Worm (Caenorhabditis elegans): ENCODE measurements around the gene lect-2.
"Not testable (repeated sequence)": the region's sequence is repeated elsewhere in the genome, so short reads cannot be mapped to it uniquely, and the experiment has no call there.

The lect-2 gene

DNA sequence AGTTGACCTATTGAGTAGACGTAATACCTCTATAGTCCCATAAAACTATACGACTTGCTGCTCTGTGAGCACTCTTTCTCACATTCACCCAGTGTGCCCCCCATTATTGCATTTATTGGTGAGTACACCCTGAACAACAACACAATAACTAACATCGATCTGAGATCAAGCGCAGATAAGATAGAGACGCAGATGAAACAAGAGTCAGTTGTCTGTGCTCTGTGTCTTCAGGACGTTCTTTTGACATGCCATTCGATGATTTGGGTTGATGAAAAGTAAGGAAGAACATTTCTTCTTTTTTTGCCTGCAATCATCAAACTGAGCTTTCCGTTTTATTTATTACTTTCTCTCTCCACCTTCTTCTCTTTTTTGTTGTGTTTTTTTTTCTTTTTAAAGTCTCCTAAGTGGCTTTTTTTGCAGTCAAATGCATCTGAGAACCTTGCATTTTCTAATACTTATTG is at the start of gene lect-2:
lect-2 (plus strand) TSS at position 411 of the 461 bp plus-strand sequence.
- TF ChIP-seq him-1 (tag; optimal IDR thresholded peaks at IDR 0.05), result no peak
- no peak for TF ChIP-seq W03F9.2 (tag; optimal IDR thresholded peaks at IDR 0.05)
- TF ChIP-seq dao-5 (tag; optimal IDR thresholded peaks at IDR 0.05), result no peak

DNA sequence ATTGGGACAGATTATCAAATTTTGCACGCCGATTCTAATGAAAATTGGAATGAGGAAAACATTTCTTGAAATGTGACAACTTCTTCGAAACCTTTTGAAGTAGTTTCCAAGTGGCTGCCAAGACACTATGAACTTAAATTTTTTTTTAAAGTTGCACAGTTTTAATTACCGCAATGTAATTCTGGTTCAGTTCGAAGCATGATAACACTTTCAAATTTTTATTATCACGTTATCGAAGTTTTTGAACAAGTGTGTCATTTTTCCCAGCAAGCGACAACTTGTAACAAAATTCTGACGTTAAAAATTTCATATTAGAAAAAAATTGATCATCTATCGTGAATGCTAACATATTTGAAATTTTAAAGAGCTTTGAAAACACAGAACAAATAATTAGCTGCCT is 47.8 kb upstream of the lect-2 start:
- no peak for TF ChIP-seq dao-5 (tag; optimal IDR thresholded peaks at IDR 0.05)
- TF ChIP-seq him-1 (tag; optimal IDR thresholded peaks at IDR 0.05), result no peak
- no peak for TF ChIP-seq W03F9.2 (tag; optimal IDR thresholded peaks at IDR 0.05)

DNA sequence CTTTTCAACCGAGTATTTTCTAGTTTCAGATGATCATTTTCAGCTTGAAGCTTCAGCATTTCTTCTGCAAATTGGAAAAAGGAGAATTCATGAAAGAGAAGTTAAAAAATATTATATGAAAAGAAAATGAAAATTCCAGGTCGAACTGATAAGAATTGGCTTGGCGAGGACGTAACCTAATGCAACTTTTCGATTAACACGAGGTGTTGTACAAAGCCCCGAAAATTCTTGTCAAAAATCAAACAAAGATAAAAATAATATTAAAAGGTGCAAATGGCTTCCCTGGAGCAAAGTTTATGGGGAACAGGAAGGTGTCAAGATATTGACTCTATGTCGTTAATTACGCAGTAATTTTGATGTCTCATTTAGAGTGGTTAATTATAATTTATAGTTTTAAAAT is 46.2 kb upstream of the lect-2 start:
- TF ChIP-seq him-1 (tag; optimal IDR thresholded peaks at IDR 0.05) (no peak), W03F9.2 (tag; optimal IDR thresholded peaks at IDR 0.05) (no peak), dao-5 (tag; optimal IDR thresholded peaks at IDR 0.05) (no peak)

DNA sequence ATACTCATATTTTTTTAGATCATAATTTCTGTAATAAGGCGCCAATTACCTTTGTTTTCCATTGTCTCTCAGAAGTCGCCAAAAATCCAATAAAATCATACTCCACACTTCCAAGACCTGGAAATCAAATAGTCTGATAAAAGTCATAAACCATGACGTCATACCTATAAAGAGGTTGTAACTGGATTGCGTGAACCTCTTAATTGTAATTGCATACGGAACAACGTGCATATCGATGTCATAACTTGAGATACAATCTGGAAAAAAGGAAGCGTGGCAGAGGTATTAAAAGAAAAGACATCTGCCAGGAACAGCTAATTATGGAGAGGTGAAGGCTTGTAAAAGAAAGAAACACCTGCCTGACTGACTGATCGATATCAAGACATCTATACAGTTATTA is 45.4 kb upstream of the lect-2 start, which contains the start of gene F10C1.9:
F10C1.9 (minus strand) TSS at position 197 of the 400 bp plus-strand sequence.
- TF ChIP-seq him-1 (tag; optimal IDR thresholded peaks at IDR 0.05), result no peak
- TF ChIP-seq W03F9.2 (tag; optimal IDR thresholded peaks at IDR 0.05), result no peak
- no peak for TF ChIP-seq dao-5 (tag; optimal IDR thresholded peaks at IDR 0.05)

DNA sequence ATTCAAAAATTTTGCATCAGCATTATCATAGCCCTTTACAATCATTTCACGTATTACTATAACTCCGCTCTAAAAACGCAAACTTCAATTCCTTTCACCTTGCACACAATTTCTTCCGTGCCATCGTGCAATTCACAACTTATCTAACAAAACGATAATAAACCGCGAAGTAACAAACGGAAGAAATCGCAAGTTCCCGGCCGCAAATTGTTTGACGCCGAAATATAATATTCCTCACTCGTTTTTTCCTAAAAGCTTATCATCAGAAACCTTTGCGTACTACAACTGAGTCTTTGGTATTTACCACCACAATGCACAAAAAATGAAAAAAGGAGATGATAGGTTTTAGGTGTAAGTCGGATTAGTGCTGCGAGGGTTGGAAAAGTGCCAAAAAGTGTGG is 43.2 kb upstream of the lect-2 start:
- TF ChIP-seq W03F9.2 (tag; optimal IDR thresholded peaks at IDR 0.05) (no peak), dao-5 (tag; optimal IDR thresholded peaks at IDR 0.05) (no peak), him-1 (tag; optimal IDR thresholded peaks at IDR 0.05) (no peak)

DNA sequence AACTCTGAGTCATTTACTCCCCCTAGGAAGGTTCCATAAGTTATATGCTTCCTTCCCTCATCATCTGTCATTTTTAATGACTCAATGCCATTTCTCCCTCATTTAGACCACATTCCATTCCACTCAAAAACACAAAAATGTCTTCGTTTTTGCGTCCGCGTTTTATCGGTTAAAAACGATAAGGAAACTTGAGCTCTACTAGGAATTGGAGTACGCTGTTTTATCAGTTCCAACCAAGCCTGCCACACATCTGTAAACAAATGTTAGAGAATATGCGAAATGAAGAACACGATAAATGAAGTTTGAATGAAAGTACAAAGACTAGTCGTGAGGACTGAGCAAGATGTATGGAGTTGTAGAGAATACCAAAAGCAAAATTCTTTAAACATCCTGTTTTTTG is 42.1 kb upstream of the lect-2 start:
- TF ChIP-seq him-1 (tag; optimal IDR thresholded peaks at IDR 0.05), result no peak
- no peak for TF ChIP-seq W03F9.2 (tag; optimal IDR thresholded peaks at IDR 0.05)
- TF ChIP-seq dao-5 (tag; optimal IDR thresholded peaks at IDR 0.05), result no peak

DNA sequence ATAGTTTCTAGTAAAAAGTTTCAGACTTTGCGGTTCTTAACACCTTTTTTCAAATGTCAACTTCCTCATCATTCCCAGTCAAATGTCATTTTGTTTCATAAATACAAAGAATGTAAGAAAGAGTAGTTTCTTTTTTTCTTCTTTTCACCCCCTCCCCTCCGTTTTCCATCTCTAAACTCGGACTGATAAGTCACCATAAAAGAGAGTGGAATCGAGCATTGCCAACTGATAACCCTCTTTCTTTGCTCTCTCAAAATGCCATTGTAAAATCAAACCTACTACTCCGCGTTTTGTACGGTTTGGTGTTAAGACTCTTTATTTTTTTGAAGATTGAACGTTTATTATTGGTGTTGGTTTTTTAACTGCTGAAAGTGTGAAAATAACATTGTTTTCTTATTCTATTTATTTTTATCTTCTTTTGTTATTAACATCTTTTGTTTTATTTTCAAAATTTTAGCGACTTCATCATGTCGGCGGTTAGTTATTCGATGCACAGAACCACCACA is 40.7 kb upstream of the lect-2 start, which contains the start of gene ifb-2:
ifb-2 (plus strand) TSS at position 456 of the 506 bp plus-strand sequence.
- TF ChIP-seq W03F9.2 (tag; optimal IDR thresholded peaks at IDR 0.05) (no peak), him-1 (tag; optimal IDR thresholded peaks at IDR 0.05) (no peak), dao-5 (tag; optimal IDR thresholded peaks at IDR 0.05) (no peak)

DNA sequence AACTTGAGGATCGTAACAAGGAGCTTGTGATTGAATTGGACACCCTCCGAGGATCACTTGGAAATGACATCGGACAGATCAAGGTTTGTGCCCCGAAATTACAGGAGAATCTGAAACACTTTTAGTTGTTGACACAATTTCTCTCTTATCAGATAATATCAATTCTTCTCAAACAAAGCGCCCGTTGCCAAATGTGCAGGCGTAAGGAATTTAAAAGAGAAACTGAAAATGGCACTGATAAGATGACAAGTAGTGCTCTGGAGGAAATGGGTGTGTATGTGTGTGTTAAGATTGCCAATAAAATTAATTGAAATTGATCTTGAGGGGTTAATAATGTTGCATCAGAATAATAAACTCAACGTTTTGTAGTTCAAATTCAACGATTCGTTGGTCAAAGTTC is 39.2 kb upstream of the lect-2 start:
- no peak for TF ChIP-seq him-1 (tag; optimal IDR thresholded peaks at IDR 0.05)
- TF ChIP-seq W03F9.2 (tag; optimal IDR thresholded peaks at IDR 0.05), result no peak
- TF ChIP-seq dao-5 (tag; optimal IDR thresholded peaks at IDR 0.05), result no peak

DNA sequence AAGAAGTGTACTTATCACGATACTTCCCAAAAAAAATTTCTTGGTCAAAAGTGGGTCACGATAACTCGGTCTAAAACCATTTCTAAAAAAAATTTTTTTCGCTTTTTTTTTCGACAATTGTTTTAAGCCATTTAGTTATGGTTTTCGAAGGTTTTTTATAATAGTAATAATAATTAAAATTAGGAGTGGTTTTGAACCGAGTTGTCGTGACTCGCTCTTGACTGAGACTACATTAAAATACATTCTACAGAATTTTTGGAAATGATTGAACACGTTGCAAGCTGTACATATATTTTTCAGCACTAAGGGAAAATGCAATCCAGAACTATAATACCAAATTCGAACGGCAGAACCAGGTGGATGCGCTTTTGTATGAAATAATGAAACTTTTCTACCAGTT is 36.4 kb upstream of the lect-2 start, which contains the start of gene F10C1.8:
F10C1.8 (plus strand) TSS at position 301 of the 400 bp plus-strand sequence.
- TF ChIP-seq him-1 (tag; optimal IDR thresholded peaks at IDR 0.05) (no peak), dao-5 (tag; optimal IDR thresholded peaks at IDR 0.05) (no peak), W03F9.2 (tag; optimal IDR thresholded peaks at IDR 0.05) (no peak)

DNA sequence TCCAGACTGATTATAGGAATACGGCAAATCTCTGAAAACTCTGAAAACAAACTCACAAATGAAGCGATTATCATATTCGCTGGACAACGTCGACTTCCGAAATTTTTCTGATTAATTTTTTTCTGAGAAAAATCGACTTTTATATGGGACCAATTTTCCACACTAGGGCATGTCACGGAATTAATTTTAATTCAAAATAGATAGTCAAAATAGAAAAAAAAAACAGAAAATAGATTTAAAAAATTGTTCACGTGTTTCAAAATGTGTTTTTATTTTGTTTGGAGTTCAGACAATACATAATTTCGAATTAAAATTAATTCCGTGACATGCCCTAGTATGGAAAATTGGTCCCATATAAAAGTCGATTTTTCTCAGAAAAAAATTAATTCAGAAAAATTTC is 32.9 kb upstream of the lect-2 start, which contains the start of the genes F10C1.3 and F10C1.23:
F10C1.3 (minus strand) TSS at position 101 of the 400 bp plus-strand sequence.
F10C1.23 (plus strand) TSS at position 385 of the 400 bp plus-strand sequence.
- not testable (repeated sequence) for TF ChIP-seq him-1, W03F9.2, dao-5 (tag; optimal IDR thresholded peaks at IDR 0.05)

DNA sequence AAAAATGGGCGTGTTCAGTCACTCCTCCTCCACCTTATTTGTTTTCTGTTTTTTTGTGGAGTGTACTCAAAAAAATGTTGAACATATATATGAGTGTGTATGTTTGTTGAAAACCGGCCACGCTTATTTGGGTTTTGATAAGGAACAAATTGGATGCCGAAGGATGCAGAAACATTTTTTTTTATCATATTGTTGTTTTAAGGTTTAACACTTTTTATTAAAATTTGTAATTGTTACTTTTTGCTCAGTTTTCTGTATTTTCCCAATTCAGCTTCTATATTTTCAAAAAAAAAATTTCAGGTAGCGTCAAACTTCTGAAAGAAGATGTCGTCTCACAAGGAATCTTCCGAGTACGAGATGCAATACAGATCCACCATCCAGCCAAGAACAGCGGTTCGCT is 25.2 kb upstream of the lect-2 start, which contains the start of gene ifb-1:
ifb-1 (plus strand) TSS at position 301 of the 400 bp plus-strand sequence.
- TF ChIP-seq dao-5 (tag; optimal IDR thresholded peaks at IDR 0.05), result no peak
- no peak for TF ChIP-seq W03F9.2 (tag; optimal IDR thresholded peaks at IDR 0.05)
- no peak for TF ChIP-seq him-1 (tag; optimal IDR thresholded peaks at IDR 0.05)

DNA sequence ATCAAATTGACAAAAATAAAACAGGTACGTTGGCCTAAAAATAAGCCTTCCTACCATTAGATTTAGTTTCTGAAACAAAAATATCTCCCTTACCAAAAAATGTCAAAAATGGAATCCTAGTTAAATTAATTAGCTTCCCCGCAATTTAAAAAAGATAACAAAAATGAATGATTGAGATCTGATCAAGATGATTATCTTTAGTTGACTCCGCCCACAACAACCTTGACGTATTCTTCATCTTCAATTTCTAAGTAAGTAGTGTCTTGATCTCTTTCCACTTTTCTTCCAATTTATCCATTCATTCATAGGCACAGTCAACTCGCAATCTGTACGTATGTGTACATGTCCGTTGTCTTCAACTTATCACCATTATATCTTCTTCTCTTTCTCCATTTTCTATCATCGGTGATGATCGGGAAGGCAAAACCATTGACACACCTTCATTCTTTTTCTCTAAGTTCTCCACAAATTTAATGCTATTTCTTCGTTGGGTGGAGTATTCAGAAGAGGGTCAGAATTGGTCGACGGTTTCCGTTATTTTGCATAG is 22.2 kb upstream of the lect-2 start:
- TF ChIP-seq him-1 (tag; optimal IDR thresholded peaks at IDR 0.05) (no peak), dao-5 (tag; optimal IDR thresholded peaks at IDR 0.05) (no peak), W03F9.2 (tag; optimal IDR thresholded peaks at IDR 0.05) (no peak)

DNA sequence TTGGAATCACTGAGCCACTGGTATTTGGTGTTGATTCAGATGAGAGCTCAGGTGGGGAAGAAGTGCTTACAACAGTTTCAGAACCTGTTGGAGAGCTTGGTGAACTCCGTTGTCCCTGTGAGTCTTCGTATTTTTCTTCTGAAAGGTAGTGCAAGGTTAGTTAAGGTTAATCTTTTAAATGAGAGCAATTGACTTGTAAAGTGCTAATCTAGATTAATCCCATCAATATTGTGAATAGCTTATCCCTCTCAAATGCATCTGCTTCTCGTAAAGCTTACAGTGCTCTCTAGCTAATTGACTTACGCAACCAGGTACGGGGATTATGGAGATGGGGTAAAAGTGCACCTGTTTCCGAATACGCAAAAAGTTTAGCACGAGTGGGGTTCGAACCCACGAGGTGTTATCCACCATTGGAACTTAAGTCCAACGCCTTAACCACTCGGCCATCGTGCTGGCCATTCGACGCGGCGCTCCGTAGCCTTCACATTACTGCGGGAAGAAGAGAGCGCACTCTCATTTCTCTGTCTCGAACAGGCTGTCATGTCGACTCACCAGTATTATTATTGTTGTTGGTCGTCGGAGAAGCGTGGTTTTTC is 17.9 kb upstream of the lect-2 start:
- no peak for TF ChIP-seq W03F9.2 (tag; optimal IDR thresholded peaks at IDR 0.05)
- TF ChIP-seq him-1 (tag; optimal IDR thresholded peaks at IDR 0.05), result peak; percentile 28
- TF ChIP-seq dao-5 (tag; optimal IDR thresholded peaks at IDR 0.05), result no peak

DNA sequence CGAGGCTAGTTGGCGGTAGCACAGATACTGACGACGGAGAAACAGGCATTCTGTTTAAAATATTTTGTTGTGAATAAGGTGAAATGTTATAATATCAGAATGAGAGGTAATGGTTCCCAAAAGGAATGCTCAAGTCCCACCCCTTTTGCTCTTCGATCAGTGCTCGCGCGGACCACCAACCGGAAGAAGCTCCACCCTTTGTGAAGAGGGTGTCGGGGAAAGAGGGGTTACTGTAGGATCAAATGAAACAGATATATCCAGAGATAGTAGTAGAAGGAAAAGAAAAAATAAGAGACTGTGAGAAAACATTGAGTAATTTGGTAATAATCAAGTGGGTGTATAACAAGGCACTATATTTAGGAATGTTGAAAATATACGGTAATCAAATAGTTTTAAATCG is 16.4 kb upstream of the lect-2 start, which contains the start of the genes dmd-5 and F10C1.1:
dmd-5 (minus strand) TSS at position 101 of the 400 bp plus-strand sequence.
F10C1.1 (plus strand) TSS at position 110 of the 400 bp plus-strand sequence.
- TF ChIP-seq him-1 (tag; optimal IDR thresholded peaks at IDR 0.05) (no peak), dao-5 (tag; optimal IDR thresholded peaks at IDR 0.05) (no peak), W03F9.2 (tag; optimal IDR thresholded peaks at IDR 0.05) (no peak)
